Fruit fly (Drosophila melanogaster) whole organism, adult: Measurements from ENCODE around the gene santa-maria.

Experiments used
- CG11617 ChIP-seq: fragments of 200-800 bp; sonication (Bioruptor generic); optimal IDR thresholded peaks from 2 replicates; lab custom pipeline; 2017; ENCODE audit warnings: mild to moderate bottlenecking, missing biosample characterization, missing genetic modification reagents, missing genetic modification characterization
- CG12768 ChIP-seq: fragments of 200-800 bp; sonication (Bioruptor generic); optimal IDR thresholded peaks from 2 replicates; lab custom pipeline; 2017; ENCODE audit warnings: missing biosample characterization, missing genetic modification characterization, mild to moderate bottlenecking, moderate library complexity, missing genetic modification reagents
- CG14711 ChIP-seq: fragments of 200-800 bp; sonication (Bioruptor generic); optimal IDR thresholded peaks from 2 replicates; lab custom pipeline; 2018; ENCODE audit warnings: missing biosample characterization, mild to moderate bottlenecking, missing genetic modification characterization, moderate library complexity
- CG1620 ChIP-seq: fragments of 200-800 bp; sonication (Bioruptor generic); optimal IDR thresholded peaks from 2 replicates; lab custom pipeline; 2016; ENCODE audit warnings: missing biosample characterization, missing genetic modification characterization
- CG33017 ChIP-seq: fragments of 200-800 bp; sonication (Bioruptor generic); optimal IDR thresholded peaks from 2 replicates; lab custom pipeline; 2018; ENCODE audit warnings: missing biosample characterization, mild to moderate bottlenecking, missing genetic modification characterization, moderate library complexity
- CG5204 ChIP-seq: fragments of 200-800 bp; sonication (Bioruptor generic); optimal IDR thresholded peaks from 2 replicates; lab custom pipeline; 2016; ENCODE audit warnings: missing biosample characterization, missing genetic modification characterization
- CG7045 ChIP-seq: fragments of 200-800 bp; sonication (Bioruptor generic); optimal IDR thresholded peaks from 2 replicates; lab custom pipeline; 2017; ENCODE audit warnings: missing biosample characterization, mild to moderate bottlenecking, missing genetic modification characterization
- CG7101 ChIP-seq: fragments of 200-800 bp; sonication (Bioruptor generic); optimal IDR thresholded peaks from 2 replicates; lab custom pipeline; 2018; ENCODE audit warnings: missing biosample characterization, mild to moderate bottlenecking, missing genetic modification characterization, moderate library complexity
- Clk ChIP-seq: fragments of 200-800 bp; sonication (Bioruptor generic); optimal IDR thresholded peaks from 2 replicates; lab custom pipeline; 2017; ENCODE audit warnings: missing biosample characterization, missing genetic modification characterization
- Crg-1 ChIP-seq: fragments of 200-800 bp; sonication (Bioruptor generic); optimal IDR thresholded peaks from 2 replicates; lab custom pipeline; 2016; ENCODE audit warnings: missing biosample characterization, missing genetic modification characterization
- Hr96 ChIP-seq: fragments of 200-800 bp; sonication (Bioruptor generic); optimal IDR thresholded peaks from 2 replicates; lab custom pipeline; 2016; ENCODE audit warnings: missing biosample characterization, missing genetic modification characterization
- Mnt ChIP-seq: fragments of 200-800 bp; sonication (Bioruptor generic); optimal IDR thresholded peaks from 2 replicates; lab custom pipeline; 2016; ENCODE audit warnings: missing biosample characterization, mild to moderate bottlenecking, missing genetic modification characterization
- bab1 ChIP-seq: fragments of 200-800 bp; sonication (Bioruptor generic); optimal IDR thresholded peaks from 3 replicates; lab custom pipeline; 2019; ENCODE audit warnings: missing biosample characterization, mild to moderate bottlenecking, missing genetic modification characterization, moderate library complexity
- cic ChIP-seq: fragments of 200-800 bp; sonication (Bioruptor generic); optimal IDR thresholded peaks from 2 replicates; lab custom pipeline; 2017; ENCODE audit warnings: missing biosample characterization, mild to moderate bottlenecking, missing genetic modification characterization, moderate library complexity
- cnc ChIP-seq, 2 experiments: fragments of >200 bp; optimal IDR thresholded peaks; 2 replicates each; lab custom pipeline; 2017
- kay ChIP-seq: fragments of 200-800 bp; sonication (Bioruptor generic); peaks from one replicate; lab custom pipeline; 2016; ENCODE audit warnings: missing biosample characterization, missing genetic modification characterization, borderline replicate concordance
- ovo ChIP-seq: fragments of 200-800 bp; sonication (Bioruptor generic); optimal IDR thresholded peaks from 2 replicates; lab custom pipeline; 2016; ENCODE audit warnings: missing biosample characterization, missing genetic modification characterization
- pad ChIP-seq: fragments of 200-800 bp; sonication (Bioruptor generic); optimal IDR thresholded peaks from 3 replicates; lab custom pipeline; 2017; ENCODE audit warnings: missing biosample characterization, missing genetic modification characterization, mild to moderate bottlenecking, moderate library complexity, missing genetic modification reagents
- tj ChIP-seq: fragments of 200-800 bp; sonication (Bioruptor generic); optimal IDR thresholded peaks from 3 replicates; lab custom pipeline; 2017; ENCODE audit warnings: missing biosample characterization, mild to moderate bottlenecking, missing genetic modification characterization, moderate library complexity
- toe ChIP-seq: fragments of 200-800 bp; sonication (Bioruptor generic); optimal IDR thresholded peaks from 2 replicates; lab custom pipeline; 2016; ENCODE audit warnings: missing biosample characterization, missing genetic modification characterization

santa-maria gene

dm6 chr2L:7433957-7434736 is 16.9 kb downstream of the santa-maria start:
- peak; percentile 60 for TF ChIP-seq CG14711 (tag; lab: Kevin White, UChicago)
- TF ChIP-seq CG1620 (GFP tag; lab: Kevin White, UChicago), result peak; percentile 43
- TF ChIP-seq cic (GFP tag; lab: Kevin White, UChicago), result no peak
- peak; percentile 54 for TF ChIP-seq Mnt (GFP tag; lab: Kevin White, UChicago)
- TF ChIP-seq bab1 (GFP tag; lab: Kevin White, UChicago), result peak; percentile 94
- TF ChIP-seq CG7045 (GFP tag; lab: Kevin White, UChicago), result peak; percentile 71
- peak; percentile 14 for TF ChIP-seq ovo (GFP tag; lab: Kevin White, UChicago)
- peak; percentile 55 for TF ChIP-seq CG12768
- TF ChIP-seq kay (GFP tag; lab: Kevin White, UChicago), result peak; percentile 67
- TF ChIP-seq Crg-1 (GFP tag; lab: Kevin White, UChicago), result no peak
- TF ChIP-seq tj (GFP tag; lab: Kevin White, UChicago), result peak; percentile 71
- TF ChIP-seq CG11617 (GFP tag; lab: Kevin White, UChicago), result peak; percentile 84
- peak; percentile 95 for TF ChIP-seq CG7101 (tag; lab: Kevin White, UChicago)
- peak; percentile 73 for TF ChIP-seq CG5204 (GFP tag; lab: Kevin White, UChicago)
- TF ChIP-seq Clk (GFP tag; lab: Kevin White, UChicago), result peak; percentile 66
- TF ChIP-seq Hr96 (GFP tag; lab: Kevin White, UChicago), result no peak
- TF ChIP-seq CG33017, result peak; percentile 94
- no peak for TF ChIP-seq cnc (optimal IDR thresholded peaks at IDR 0.05; lab: Kevin White, UChicago)
- TF ChIP-seq toe, result peak; percentile 57
- TF ChIP-seq pad (GFP tag; lab: Kevin White, UChicago), result peak; percentile 31

dm6 chr2L:7433337-7433956 is 17.6 kb downstream of the santa-maria start, which contains the start of gene CG5958:
CG5958 (minus strand) TSS chr2L:7433516.
- peak; percentile 18 for TF ChIP-seq CG12768
- peak; percentile 93 for TF ChIP-seq kay (GFP tag; lab: Kevin White, UChicago)
- no peak for TF ChIP-seq CG7101 (tag; lab: Kevin White, UChicago)
- peak; percentile 22 for TF ChIP-seq Mnt (GFP tag; lab: Kevin White, UChicago)

DNA sequence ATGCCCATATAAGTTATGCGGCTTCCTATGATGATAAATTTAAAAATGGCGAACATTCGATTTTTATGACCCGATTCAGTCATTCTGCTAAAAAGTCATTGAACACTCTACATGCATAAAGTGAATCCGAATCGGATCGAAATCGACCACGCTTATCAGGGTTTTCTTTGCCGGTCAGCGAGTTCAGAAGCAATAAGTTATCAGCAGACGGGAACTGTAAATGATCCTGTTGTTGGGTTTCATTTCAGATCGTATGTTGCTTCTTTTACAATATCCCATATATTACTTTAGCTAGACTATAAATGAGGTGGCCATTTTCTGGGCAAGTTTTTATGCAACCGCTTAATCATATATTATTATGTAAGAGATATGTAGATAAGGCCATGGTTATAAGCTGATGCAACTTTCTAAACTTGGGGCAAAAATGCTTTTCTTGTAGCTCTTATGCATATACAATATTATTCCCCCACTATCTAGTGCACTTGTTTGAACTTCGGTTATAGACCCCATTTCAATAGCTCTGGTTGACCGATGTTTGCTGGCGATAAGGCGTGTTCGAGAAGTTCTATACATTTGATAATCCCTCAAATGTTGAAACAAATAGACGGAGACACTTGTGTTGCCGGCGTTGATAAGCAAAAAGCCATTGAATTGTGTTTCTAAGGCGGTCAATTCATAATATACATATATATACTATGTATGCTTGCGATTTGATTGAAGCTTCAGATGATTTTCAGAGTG is 19.0 kb downstream of the santa-maria start:
- TF ChIP-seq Mnt (GFP tag; lab: Kevin White, UChicago) (no peak), CG33017 (no peak), bab1 (GFP tag; lab: Kevin White, UChicago) (no peak), cic (GFP tag; lab: Kevin White, UChicago) (no peak), CG7045 (GFP tag; lab: Kevin White, UChicago) (no peak), kay (GFP tag; lab: Kevin White, UChicago) (peak; percentile 59)

DNA sequence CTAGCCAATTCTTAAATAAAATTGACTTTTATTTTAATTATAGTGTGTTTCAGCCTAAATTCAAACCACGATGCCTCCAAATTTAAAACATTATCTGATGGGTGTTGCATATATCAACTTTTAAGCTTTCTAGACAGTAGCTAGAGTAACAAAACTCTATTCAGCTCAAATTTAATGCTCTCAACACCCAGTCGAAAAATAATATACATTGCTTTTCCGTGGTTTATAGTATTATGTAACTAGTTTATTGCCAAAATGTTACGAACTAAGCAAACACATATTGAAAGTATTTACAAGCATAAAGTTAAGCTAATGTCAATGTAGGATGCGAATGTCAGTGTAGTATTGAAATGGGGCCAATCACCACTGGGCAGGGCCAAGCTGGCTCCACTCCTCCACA is 20.7 kb downstream of the santa-maria start:
- TF ChIP-seq CG1620 (GFP tag; lab: Kevin White, UChicago) (no peak), CG7101 (tag; lab: Kevin White, UChicago) (no peak), CG12768 (no peak), Crg-1 (GFP tag; lab: Kevin White, UChicago) (no peak), Hr96 (GFP tag; lab: Kevin White, UChicago) (no peak), Mnt (GFP tag; lab: Kevin White, UChicago) (no peak), pad (GFP tag; lab: Kevin White, UChicago) (no peak), toe (no peak), ovo (GFP tag; lab: Kevin White, UChicago) (no peak), CG33017 (no peak), cnc (optimal IDR thresholded peaks at IDR 0.05; lab: Kevin White, UChicago) (no peak)

DNA sequence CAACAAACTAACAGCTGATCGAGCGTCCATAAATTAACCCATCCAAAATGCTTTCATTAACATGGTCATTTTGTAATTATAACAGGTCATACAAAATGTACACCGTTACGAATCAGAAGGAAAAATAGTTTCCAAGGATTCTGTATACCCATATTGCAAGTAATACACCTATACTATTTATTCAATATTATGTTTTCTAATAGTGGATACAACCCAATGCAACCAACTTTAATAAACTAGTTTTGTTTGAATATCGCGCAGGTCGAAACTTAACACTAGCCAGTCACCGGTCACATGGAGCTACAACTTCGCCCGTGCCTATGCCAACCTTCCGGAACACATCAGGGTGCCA is 23.3 kb downstream of the santa-maria start:
- TF ChIP-seq Hr96 (GFP tag; lab: Kevin White, UChicago), result no peak
- TF ChIP-seq CG1620 (GFP tag; lab: Kevin White, UChicago), result no peak

DNA sequence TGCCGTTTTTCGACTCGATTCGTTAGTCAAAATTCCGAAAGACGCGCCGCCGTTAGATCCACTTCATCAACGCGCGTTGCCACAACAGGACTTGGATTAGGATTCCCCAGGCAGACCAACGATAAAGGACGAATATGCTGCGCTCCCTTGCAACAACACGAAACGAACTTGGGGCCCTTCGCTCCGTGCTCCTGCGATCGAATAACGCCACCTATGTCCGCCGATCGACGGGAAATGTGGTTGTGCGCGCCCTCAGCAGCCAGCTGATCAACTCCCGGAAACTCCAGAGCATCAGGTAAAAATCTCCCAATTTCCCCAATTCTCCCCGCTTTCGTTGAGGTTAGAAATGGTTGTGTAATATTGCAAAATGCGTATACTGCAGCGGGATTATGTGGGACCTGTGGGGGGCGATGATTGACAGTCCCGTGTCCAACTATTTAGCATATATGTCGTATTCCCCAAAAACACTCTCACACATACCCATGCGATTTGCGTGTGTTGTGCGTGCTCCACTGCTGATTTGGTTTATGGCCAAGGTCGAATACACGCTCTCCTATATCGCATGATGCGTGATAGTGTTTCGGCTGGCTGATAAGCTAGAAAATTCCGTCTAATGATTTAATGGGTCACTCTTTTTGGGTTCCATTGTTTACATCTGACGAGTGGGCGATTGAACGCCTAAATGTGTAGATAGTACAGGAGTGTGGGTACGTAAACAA is 23.8 kb downstream of the santa-maria start:
- TF ChIP-seq toe, result no peak
- peak; percentile 32 for TF ChIP-seq Mnt (GFP tag; lab: Kevin White, UChicago)
- no peak for TF ChIP-seq pad (GFP tag; lab: Kevin White, UChicago)
- no peak for TF ChIP-seq CG14711 (tag; lab: Kevin White, UChicago)
- no peak for TF ChIP-seq CG7045 (GFP tag; lab: Kevin White, UChicago)
